Worm (Caenorhabditis elegans) whole organism, L2 larva: ENCODE results near the gene unc-84.

Experiments
- C34F6.9 ChIP-seq: fragments of 150-350 bp; optimal IDR thresholded peaks from 2 replicates; lab custom pipeline; 2014; ENCODE audit warnings: missing biosample characterization, missing genetic modification characterization
- R02D3.7 ChIP-seq: fragments of 150-350 bp; optimal IDR thresholded peaks from 2 replicates; lab custom pipeline; 2014; ENCODE audit warnings: missing biosample characterization, missing genetic modification characterization
- Y55F3AM.14 ChIP-seq: fragments of 200-800 bp; sonication (Bioruptor generic); optimal IDR thresholded peaks from 2 replicates; lab custom pipeline; 2018; ENCODE audit warnings: mild to moderate bottlenecking, missing genetic modification characterization, missing compliant biosample characterization
- aly-2 ChIP-seq: fragments of 150-350 bp; optimal IDR thresholded peaks from 2 replicates; lab custom pipeline; 2014; ENCODE audit warnings: missing biosample characterization, missing genetic modification characterization
- ama-1 ChIP-seq: fragments of 150-350 bp; optimal IDR thresholded peaks from 2 replicates; lab custom pipeline; 2018; ENCODE audit warnings: inconsistent platforms
- blmp-1 ChIP-seq: sonication (generic microtip); optimal IDR thresholded peaks from 2 replicates; lab custom pipeline; 2017; ENCODE audit warnings: missing genetic modification characterization, mild to moderate bottlenecking, missing compliant biosample characterization, antibody characterized with exemption, moderate library complexity; ENCODE audit not compliant: insufficient read depth
- ceh-16 ChIP-seq: fragments of 150-350 bp; optimal IDR thresholded peaks from 2 replicates; lab custom pipeline; 2014; ENCODE audit warnings: missing biosample characterization, missing genetic modification characterization
- crh-2 ChIP-seq: sonication (generic microtip); optimal IDR thresholded peaks from 2 replicates; lab custom pipeline; 2017; ENCODE audit warnings: missing biosample characterization, missing genetic modification characterization
- dmd-4 ChIP-seq: sonication (generic microtip); optimal IDR thresholded peaks from 2 replicates; lab custom pipeline; 2017; ENCODE audit warnings: missing biosample characterization, missing genetic modification characterization
- elt-3 ChIP-seq: sonication (generic microtip); optimal IDR thresholded peaks from 2 replicates; lab custom pipeline; 2017; ENCODE audit warnings: missing biosample characterization, missing genetic modification characterization
- fos-1 ChIP-seq: fragments of 150-350 bp; optimal IDR thresholded peaks from 2 replicates; lab custom pipeline; 2014; ENCODE audit warnings: missing biosample characterization, missing genetic modification characterization
- lin-11 ChIP-seq: fragments of 150-350 bp; sonication (generic microtip); optimal IDR thresholded peaks from 2 replicates; lab custom pipeline; 2014; ENCODE audit warnings: missing biosample characterization, missing genetic modification characterization, inconsistent platforms, mixed read lengths
- lin-13 ChIP-seq: fragments of 150-350 bp; optimal IDR thresholded peaks from 2 replicates; lab custom pipeline; 2014; ENCODE audit warnings: missing biosample characterization, missing genetic modification reagents, missing genetic modification characterization
- lsy-2 ChIP-seq, 2 experiments: fragments of 150-350 bp in 1 of 2; sonication (generic microtip) in 1 of 2; optimal IDR thresholded peaks; 2 replicates each; lab custom pipeline; 2014 to 2017; ENCODE audit warnings: missing biosample characterization in 2 of 2, missing genetic modification characterization in 2 of 2
- mdl-1 ChIP-seq, 2 experiments: fragments of 150-350 bp in 1 of 2; sonication (generic microtip) in 1 of 2; optimal IDR thresholded peaks; 2 replicates each; lab custom pipeline; 2017; ENCODE audit warnings: missing biosample characterization in 2 of 2, missing genetic modification characterization in 2 of 2
- nhr-10 ChIP-seq: sonication (generic microtip); optimal IDR thresholded peaks from 2 replicates; lab custom pipeline; 2017; ENCODE audit warnings: missing biosample characterization, missing genetic modification characterization
- nhr-11 ChIP-seq: fragments of 150-350 bp; optimal IDR thresholded peaks from 2 replicates; lab custom pipeline; 2014; ENCODE audit warnings: missing biosample characterization, missing genetic modification characterization
- nhr-129 ChIP-seq: fragments of 150-350 bp; optimal IDR thresholded peaks from 2 replicates; lab custom pipeline; 2014; ENCODE audit warnings: missing biosample characterization, missing genetic modification characterization
- nhr-21 ChIP-seq: fragments of 150-350 bp; optimal IDR thresholded peaks from 2 replicates; lab custom pipeline; 2014; ENCODE audit warnings: missing biosample characterization, missing genetic modification characterization
- nhr-237 ChIP-seq: fragments of 150-350 bp; optimal IDR thresholded peaks from 2 replicates; lab custom pipeline; 2014; ENCODE audit warnings: missing biosample characterization, missing genetic modification characterization
- nhr-25 ChIP-seq: fragments of 150-350 bp; sonication (generic microtip); optimal IDR thresholded peaks from 3 replicates; lab custom pipeline; 2014; ENCODE audit warnings: missing biosample characterization, missing genetic modification characterization
- nhr-6 ChIP-seq: fragments of 150-350 bp; optimal IDR thresholded peaks from 2 replicates; lab custom pipeline; 2014; ENCODE audit warnings: missing biosample characterization, missing genetic modification characterization
- sem-4 ChIP-seq: fragments of 150-350 bp; optimal IDR thresholded peaks from 2 replicates; lab custom pipeline; 2014; ENCODE audit warnings: missing biosample characterization, missing genetic modification reagents, missing genetic modification characterization
- sma-3 ChIP-seq: sonication (generic microtip); optimal IDR thresholded peaks from 2 replicates; lab custom pipeline; 2016; ENCODE audit warnings: missing genetic modification reagents, missing genetic modification characterization, missing compliant biosample characterization
- sma-9 ChIP-seq, 2 experiments: fragments of 150-350 bp in 1 of 2; sonication (generic microtip) in 1 of 2; optimal IDR thresholded peaks; 2 replicates each; lab custom pipeline; 2014 to 2016; ENCODE audit warnings: missing genetic modification characterization in 2 of 2, mild to moderate bottlenecking in 1 of 2, missing biosample characterization in 1 of 2, missing compliant biosample characterization in 1 of 2, missing genetic modification reagents in 1 of 2, moderate library complexity in 1 of 2
- unc-39 ChIP-seq: fragments of 150-350 bp; optimal IDR thresholded peaks from 2 replicates; lab custom pipeline; 2014; ENCODE audit warnings: missing biosample characterization, missing genetic modification characterization
- unc-55 ChIP-seq: fragments of 150-350 bp; sonication (generic microtip); optimal IDR thresholded peaks from 3 replicates; lab custom pipeline; 2014; ENCODE audit warnings: missing biosample characterization, missing genetic modification reagents, missing genetic modification characterization
- ztf-1 ChIP-seq: fragments of 200-800 bp; sonication (Bioruptor generic); conservative IDR thresholded peaks from 2 replicates; pipeline ENCODE4 v1.3.6; 2022; ENCODE audit warnings: missing genetic modification characterization, missing compliant biosample characterization
- ztf-11 ChIP-seq: sonication (generic microtip); optimal IDR thresholded peaks from 2 replicates; lab custom pipeline; 2017; ENCODE audit warnings: missing biosample characterization, missing genetic modification characterization
- ztf-4 ChIP-seq: fragments of 150-350 bp; optimal IDR thresholded peaks from 2 replicates; lab custom pipeline; 2014; ENCODE audit warnings: missing biosample characterization, missing genetic modification characterization

The unc-84 gene

DNA sequence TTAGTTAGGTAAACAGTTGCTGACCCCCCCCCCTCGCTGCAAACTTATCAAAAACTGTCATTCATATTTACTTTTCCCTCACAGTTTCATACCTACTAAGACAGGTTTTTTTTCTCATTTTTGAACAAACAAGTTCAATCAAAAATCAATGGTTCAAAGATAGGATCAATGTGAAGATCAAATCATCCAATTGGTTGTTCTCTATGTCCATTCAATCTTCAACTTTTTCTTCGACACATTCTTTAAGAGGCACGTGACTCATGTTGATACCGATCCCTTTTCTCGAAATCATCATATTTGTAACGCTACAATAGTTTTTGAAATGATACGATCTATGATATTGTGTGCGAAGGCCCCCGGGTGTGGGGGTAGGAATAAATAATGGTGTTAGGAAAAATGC is 44.9 kb upstream of the unc-84 start (continued):
- TF ChIP-seq blmp-1 (tag; lab: Kevin White, UChicago) (peak; percentile 76), ceh-16 (tag; lab: Kevin White, UChicago) (peak; percentile 28), dmd-4 (tag; lab: Kevin White, UChicago) (no peak), lin-11 (tag; lab: Kevin White, UChicago) (no peak)

DNA sequence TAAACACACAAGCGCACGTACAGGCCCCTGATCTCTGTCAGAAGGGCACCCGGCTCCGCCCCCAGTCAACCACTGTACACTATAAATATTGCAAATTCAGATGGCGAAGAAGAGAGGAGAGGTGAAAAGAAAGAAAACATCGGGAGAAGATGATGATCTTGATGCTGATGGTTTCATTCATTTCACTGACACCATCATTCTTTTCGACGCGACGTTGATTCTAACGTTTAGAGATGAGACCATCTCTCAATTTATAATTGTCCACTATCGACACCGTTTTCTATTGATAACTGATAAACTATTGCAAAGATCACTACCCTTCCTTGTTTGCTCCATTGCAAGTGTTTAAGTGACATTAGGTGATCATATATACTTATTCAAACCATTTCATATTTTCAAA is 43.2 kb upstream of the unc-84 start:
- TF ChIP-seq sma-3 (peak; percentile 29), sma-9 (GFP tag; optimal IDR thresholded peaks at IDR 0.05; lab: Kevin White, UChicago) (peak; percentile 87), sma-9 (tag; optimal IDR thresholded peaks at IDR 0.05; lab: Kevin White, UChicago) (no peak), nhr-6 (tag; lab: Kevin White, UChicago) (no peak), nhr-129 (tag; lab: Kevin White, UChicago) (no peak), unc-39 (tag; lab: Kevin White, UChicago) (no peak), elt-3 (tag; lab: Kevin White, UChicago) (no peak), fos-1 (tag; lab: Kevin White, UChicago) (peak; percentile 30), blmp-1 (tag; lab: Kevin White, UChicago) (peak; percentile 19), nhr-237 (tag; lab: Kevin White, UChicago) (no peak), nhr-25 (tag; lab: Kevin White, UChicago) (peak; percentile 32), nhr-21 (peak; percentile 77), unc-55 (GFP tag; lab: Kevin White, UChicago) (no peak), ama-1 (lab: Kevin White, UChicago) (peak; percentile 96), lin-13 (GFP tag; lab: Kevin White, UChicago) (no peak), nhr-11 (tag; lab: Kevin White, UChicago) (no peak)

DNA sequence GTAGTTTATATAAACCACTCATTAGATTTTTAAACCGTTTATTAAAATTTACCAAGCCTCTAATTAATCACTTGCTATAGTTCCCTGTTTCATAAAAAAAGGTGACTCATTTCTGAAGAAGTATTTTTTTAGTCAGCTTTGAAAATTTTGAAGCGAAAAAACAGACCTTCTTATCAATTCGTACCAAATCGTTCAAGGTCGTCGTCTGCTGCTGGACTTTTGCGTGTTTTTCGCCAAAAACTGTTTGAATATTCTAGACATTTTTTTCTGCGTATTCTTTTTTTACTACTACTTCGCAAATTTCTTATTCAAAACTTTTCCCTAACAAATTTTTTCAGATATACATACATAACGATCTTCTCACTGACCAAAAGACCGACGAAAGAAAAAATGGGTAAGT is 42.3 kb upstream of the unc-84 start, which contains the start of gene cah-4:
Gene cah-4 (plus strand): TSS at position 339 of the 400 bp plus-strand sequence.
- TF ChIP-seq ama-1 (lab: Kevin White, UChicago) = peak; percentile 82
- TF ChIP-seq dmd-4 (tag; lab: Kevin White, UChicago) = no peak

DNA sequence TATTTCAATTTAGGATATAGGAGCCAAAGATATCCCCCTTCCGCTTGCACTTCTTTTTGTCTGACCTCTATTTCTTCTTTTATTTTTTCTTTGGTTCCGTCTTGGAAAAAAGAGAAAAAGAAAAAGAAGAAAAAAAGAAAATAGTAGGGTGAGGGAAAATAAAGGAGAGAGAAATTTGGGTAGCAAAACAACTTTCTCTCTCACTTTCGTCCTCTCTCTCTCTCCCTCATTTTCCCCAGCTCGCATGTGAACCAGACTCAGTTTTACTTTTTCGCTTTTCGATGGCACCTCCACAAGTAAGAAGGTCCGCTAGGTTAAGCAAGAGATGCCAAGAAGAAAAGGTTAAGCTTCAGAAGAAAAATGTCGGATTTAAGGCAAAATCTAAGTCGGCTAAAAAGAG is 41.8 kb upstream of the unc-84 start:
- TF ChIP-seq aly-2 (no peak), Y55F3AM.14 (GFP tag; lab: Kevin White, UChicago) (peak; percentile 29), mdl-1 (tag; optimal IDR thresholded peaks at IDR 0.05; lab: Kevin White, UChicago) (no peak), unc-55 (GFP tag; lab: Kevin White, UChicago) (peak; percentile 37), nhr-25 (tag; lab: Kevin White, UChicago) (no peak), nhr-129 (tag; lab: Kevin White, UChicago) (peak; percentile 10), lin-13 (GFP tag; lab: Kevin White, UChicago) (peak; percentile 26), blmp-1 (tag; lab: Kevin White, UChicago) (peak; percentile 31), nhr-21 (no peak), ztf-1 (GFP tag; lab: Robert Waterston, UW) (no peak), crh-2 (tag; lab: Kevin White, UChicago) (peak; percentile 17), sem-4 (peak; percentile 12), ztf-4 (tag; lab: Kevin White, UChicago) (peak; percentile 38), sma-9 (GFP tag; optimal IDR thresholded peaks at IDR 0.05; lab: Kevin White, UChicago) (peak; percentile 51), sma-9 (tag; optimal IDR thresholded peaks at IDR 0.05; lab: Kevin White, UChicago) (no peak), ama-1 (lab: Kevin White, UChicago) (peak; percentile 26), C34F6.9 (tag; lab: Kevin White, UChicago) (peak; percentile 56), lsy-2 (tag; optimal IDR thresholded peaks at IDR 0.05; lab: Kevin White, UChicago) (peak in 1 of 2 experiments; percentile 33)

DNA sequence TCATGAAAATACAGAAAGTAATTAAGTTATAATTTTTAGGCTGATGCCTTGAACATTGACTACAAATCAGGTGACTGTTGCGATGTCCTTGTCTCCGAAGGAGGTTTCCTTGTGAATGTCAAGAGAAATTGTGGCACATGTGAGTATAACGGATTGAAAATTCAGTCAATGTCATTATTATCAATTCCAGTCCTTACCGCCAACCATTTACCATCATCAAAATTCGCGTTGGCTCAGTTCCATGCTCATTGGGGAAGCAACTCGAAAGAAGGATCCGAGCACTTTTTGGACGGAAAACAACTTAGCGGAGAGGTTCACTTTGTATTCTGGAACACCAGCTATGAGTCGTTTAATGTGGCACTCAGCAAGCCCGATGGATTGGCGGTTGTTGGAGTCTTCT is 41.2 kb upstream of the unc-84 start:
- TF ChIP-seq nhr-10 (tag; lab: Kevin White, UChicago) (no peak), ztf-11 (no peak), elt-3 (tag; lab: Kevin White, UChicago) (no peak), mdl-1 (tag; optimal IDR thresholded peaks at IDR 0.05; lab: Kevin White, UChicago) (no peak), R02D3.7 (tag; lab: Kevin White, UChicago) (no peak), sma-3 (no peak), lin-13 (GFP tag; lab: Kevin White, UChicago) (no peak)
